Worm (Caenorhabditis elegans) whole organism, L3 larva: ENCODE data around the gene trap-2.

Source experiments
- ZK546.5 ChIP-seq: sonication (generic microtip); optimal IDR thresholded peaks from 2 replicates; lab custom pipeline; 2017; ENCODE audit warnings: missing biosample characterization, missing genetic modification characterization
- ama-1 ChIP-seq: fragments of 150-350 bp; optimal IDR thresholded peaks from 2 replicates; lab custom pipeline; 2018
- ceh-82 ChIP-seq: fragments of 150-350 bp; optimal IDR thresholded peaks from 2 replicates; lab custom pipeline; 2014; ENCODE audit warnings: missing biosample characterization, missing genetic modification characterization
- egl-5 ChIP-seq: fragments of 150-350 bp; optimal IDR thresholded peaks from 2 replicates; lab custom pipeline; 2017; ENCODE audit warnings: missing biosample characterization, missing genetic modification reagents, missing genetic modification characterization, inconsistent platforms
- elt-3 ChIP-seq, 3 experiments: fragments of 150-350 bp in 1 of 3; sonication (generic microtip) in 2 of 3; optimal IDR thresholded peaks; 2 replicates in 2 of 3; 4 replicates in 1 of 3; lab custom pipeline; 2014 to 2017; ENCODE audit warnings: missing biosample characterization in 3 of 3, missing genetic modification characterization in 3 of 3
- jun-1 ChIP-seq: fragments of 150-350 bp; optimal IDR thresholded peaks from 2 replicates; lab custom pipeline; 2014; ENCODE audit warnings: missing biosample characterization, missing genetic modification reagents, missing genetic modification characterization
- lin-15B ChIP-seq: fragments of 150-350 bp; optimal IDR thresholded peaks from 2 replicates; lab custom pipeline; 2014; ENCODE audit warnings: missing biosample characterization, missing genetic modification characterization
- lin-39 ChIP-seq: fragments of 150-350 bp; optimal IDR thresholded peaks from 2 replicates; lab custom pipeline; 2018; ENCODE audit warnings: missing biosample characterization, missing genetic modification reagents, missing genetic modification characterization
- lsy-12 ChIP-seq: sonication (generic microtip); optimal IDR thresholded peaks from 2 replicates; lab custom pipeline; 2016; ENCODE audit warnings: mild to moderate bottlenecking, missing genetic modification characterization, missing compliant biosample characterization
- mdl-1 ChIP-seq: fragments of 150-350 bp; optimal IDR thresholded peaks from 2 replicates; lab custom pipeline; 2014; ENCODE audit warnings: missing biosample characterization, missing genetic modification characterization
- nfya-1 ChIP-seq: sonication (generic microtip); optimal IDR thresholded peaks from 2 replicates; lab custom pipeline; 2017; ENCODE audit warnings: missing genetic modification characterization, mild to moderate bottlenecking, missing compliant biosample characterization, antibody characterized with exemption, moderate library complexity; ENCODE audit not compliant: insufficient read depth
- nhr-12 ChIP-seq: fragments of 150-350 bp; optimal IDR thresholded peaks from 2 replicates; lab custom pipeline; 2014; ENCODE audit warnings: missing biosample characterization, missing genetic modification characterization
- nhr-237 ChIP-seq: fragments of 150-350 bp; optimal IDR thresholded peaks from 2 replicates; lab custom pipeline; 2014; ENCODE audit warnings: missing biosample characterization, missing genetic modification characterization
- nhr-25 ChIP-seq: sonication (generic microtip); optimal IDR thresholded peaks from 2 replicates; lab custom pipeline; 2017; ENCODE audit warnings: missing biosample characterization, missing genetic modification characterization
- nhr-28 ChIP-seq: fragments of 150-350 bp; optimal IDR thresholded peaks from 2 replicates; lab custom pipeline; 2014; ENCODE audit warnings: missing biosample characterization, missing genetic modification characterization
- nhr-67 ChIP-seq: fragments of 150-350 bp; optimal IDR thresholded peaks from 2 replicates; lab custom pipeline; 2014; ENCODE audit warnings: missing biosample characterization, missing genetic modification characterization
- pha-4 ChIP-seq: fragments of 150-350 bp; optimal IDR thresholded peaks from 2 replicates; lab custom pipeline; 2014; ENCODE audit warnings: missing biosample characterization, missing genetic modification reagents, missing genetic modification characterization
- unc-62 ChIP-seq: fragments of 150-350 bp; sonication (generic microtip); optimal IDR thresholded peaks from 4 replicates; lab custom pipeline; 2014; ENCODE audit warnings: missing biosample characterization, missing genetic modification reagents, missing genetic modification characterization
- zag-1 ChIP-seq: fragments of 150-350 bp; optimal IDR thresholded peaks from 2 replicates; lab custom pipeline; 2014; ENCODE audit warnings: missing biosample characterization, missing genetic modification characterization
- ztf-11 ChIP-seq: fragments of 150-350 bp; optimal IDR thresholded peaks from 2 replicates; lab custom pipeline; 2014; ENCODE audit warnings: missing biosample characterization, missing genetic modification characterization

The trap-2 gene

DNA sequence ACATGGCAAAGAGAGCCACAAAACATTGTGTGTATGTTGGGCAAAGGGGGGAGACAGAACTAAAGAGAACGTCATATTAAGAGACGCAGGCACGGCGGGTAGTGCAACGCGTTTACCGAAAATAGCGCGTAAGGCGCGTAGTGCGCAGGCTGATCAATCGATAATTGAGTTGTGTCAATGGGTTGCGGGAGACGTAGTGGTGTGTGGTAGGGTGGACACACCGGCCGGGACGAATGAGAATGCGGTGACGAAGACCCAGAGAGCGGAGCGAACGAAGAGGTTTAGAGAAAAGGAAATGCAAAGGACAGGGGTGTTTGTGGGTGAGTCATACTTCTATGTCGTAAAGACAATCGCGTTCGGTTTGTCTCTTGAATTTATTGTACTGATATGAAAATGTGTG, 40.1 kb downstream of the trap-2 start (continued):
- TF ChIP-seq nhr-28 (tag; lab: Kevin White, UChicago), result no peak

DNA sequence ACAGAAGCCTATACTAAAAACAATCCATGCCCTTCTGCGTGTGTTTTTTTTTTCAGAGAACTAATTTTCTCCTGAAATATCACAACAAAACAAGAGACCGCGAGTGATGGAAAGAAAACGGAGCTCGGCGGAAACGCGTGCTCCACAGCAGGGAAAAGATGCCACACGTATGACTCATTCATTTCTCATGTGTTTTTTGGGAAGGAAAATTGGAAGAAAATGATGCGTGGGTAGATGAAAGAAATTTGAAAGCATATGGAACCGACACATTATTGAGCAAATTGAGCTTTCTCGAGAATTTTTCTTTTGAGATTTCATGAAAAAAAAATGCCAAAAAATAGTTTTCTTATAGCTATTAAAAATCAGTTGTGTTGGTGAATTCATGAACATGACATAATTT, 41.6 kb downstream of the trap-2 start:
- no peak for TF ChIP-seq lin-15B (tag; lab: Kevin White, UChicago)
- peak; percentile 5 for TF ChIP-seq nfya-1 (tag; lab: Kevin White, UChicago)

DNA sequence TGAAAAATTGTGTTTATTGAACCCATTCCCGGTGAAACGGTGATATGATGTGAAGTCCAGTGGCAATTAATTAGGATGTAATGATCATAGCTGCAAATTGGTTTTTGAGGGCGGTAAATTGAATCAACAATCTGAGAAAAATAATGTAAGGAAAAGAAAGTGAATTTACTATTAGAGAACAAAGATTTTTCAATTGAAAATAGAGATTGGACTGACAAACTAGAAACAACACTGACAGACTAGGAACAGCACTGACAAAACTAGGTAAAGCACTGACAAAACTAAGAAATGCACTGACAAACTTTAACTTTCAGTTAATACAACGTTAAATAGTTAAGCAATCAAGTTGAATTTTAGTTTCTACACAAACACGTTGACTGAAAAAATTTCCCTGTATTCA, 42.0 kb downstream of the trap-2 start, which contains the start of gene sli-1:
sli-1 (minus strand) TSS at position 101 of the 400 bp plus-strand sequence.
- TF ChIP-seq nhr-237 (tag; lab: Kevin White, UChicago) (no peak), ceh-82 (tag; lab: Kevin White, UChicago) (no peak), egl-5 (tag; lab: Kevin White, UChicago) (no peak), lsy-12 (no peak), nhr-67 (tag; lab: Kevin White, UChicago) (no peak), ztf-11 (tag; lab: Kevin White, UChicago) (no peak), nhr-28 (tag; lab: Kevin White, UChicago) (no peak), jun-1 (tag; lab: Kevin White, UChicago) (no peak), lin-39 (tag; lab: Kevin White, UChicago) (no peak), nhr-12 (tag; lab: Kevin White, UChicago) (no peak), mdl-1 (tag; lab: Kevin White, UChicago) (no peak), elt-3 (tag; optimal IDR thresholded peaks at IDR 0.05; lab: Kevin White, UChicago) (no peak), nhr-25 (tag; lab: Kevin White, UChicago) (no peak), ZK546.5 (tag; lab: Kevin White, UChicago) (no peak), pha-4 (tag; lab: Kevin White, UChicago) (no peak), lin-15B (tag; lab: Kevin White, UChicago) (no peak), unc-62 (GFP tag; lab: Kevin White, UChicago) (no peak), zag-1 (tag; lab: Kevin White, UChicago) (no peak), ama-1 (no peak), nfya-1 (tag; lab: Kevin White, UChicago) (no peak)
- TF ChIP-seq, all 47 proteins: peak for 0
